2 fruit fly cellular contexts compared by ENCODE assay signal in the genomic region with DNA sequence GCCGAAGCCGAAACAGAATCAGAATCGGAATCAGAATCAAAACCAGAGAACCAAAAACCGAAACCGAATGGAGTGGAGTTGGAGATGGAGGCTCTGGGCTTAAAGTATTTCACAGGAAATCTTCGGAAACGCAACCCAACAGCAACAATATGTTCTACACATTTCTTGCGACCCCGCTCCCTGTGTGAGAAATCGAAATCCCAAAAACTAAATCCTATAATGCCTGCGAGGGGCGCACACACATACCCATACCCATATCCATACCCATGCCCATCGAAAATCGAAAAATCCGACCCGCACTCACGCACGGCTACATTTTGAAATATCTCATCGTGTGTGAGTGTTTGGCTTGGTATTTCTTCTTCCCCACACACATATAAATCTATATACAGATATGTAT.
TF ChIP-seq lines count a peak whose summit lies in the region.

No protein-coding gene starts in this region.

- TF ChIP-seq CTCF in whole organism, embryonic (GFP tag; optimal IDR thresholded peaks at IDR 0.05; lab: Kevin White, UChicago), result no peak

TF ChIP-seq in whole organism, embryonic, 481 proteins besides CTCF, POLR2A, EP300 and RAD21:
- TF ChIP-seq CG6689 (GFP tag; IDR thresholded peaks at IDR 0.05; lab: Robert Waterston, UW) (0 out of 2 replicates have a peak, but pooled peaks have one; percentile 12), Med (GFP tag; lab: Kevin White, UChicago) (no peak), B-H2 (GFP tag; optimal IDR thresholded peaks at IDR 0.05; lab: Kevin White, UChicago) (no peak), sob (GFP tag; IDR thresholded peaks at IDR 0.05; lab: Robert Waterston, UW) (0 out of 2 replicates have a peak, but pooled peaks have one; percentile 5), cg (GFP tag; optimal IDR thresholded peaks at IDR 0.05; lab: Kevin White, UChicago) (peak; percentile 59), sqz (GFP tag; optimal IDR thresholded peaks at IDR 0.05; lab: Kevin White, UChicago) (peak; percentile 31), CG17328 (GFP tag; IDR thresholded peaks at IDR 0.05; lab: Robert Waterston, UW) (0 out of 2 replicates have a peak, but pooled peaks have one; percentile 24), kni (GFP tag; optimal IDR thresholded peaks at IDR 0.05; lab: Kevin White, UChicago) (peak; percentile 58), bowl (GFP tag; IDR thresholded peaks at IDR 0.05; lab: Robert Waterston, UW) (no peak), chinmo (GFP tag; IDR thresholded peaks at IDR 0.05; lab: Robert Waterston, UW; ENCODE audit: partially characterized antibody) (0 out of 4 replicates have a peak, but pooled peaks have one; percentile 58), twi (tag; optimal IDR thresholded peaks at IDR 0.05; lab: Kevin White, UChicago) (peak; percentile 91), lab (GFP tag; optimal IDR thresholded peaks at IDR 0.05; lab: Kevin White, UChicago) (peak; percentile 13), CG13894 (tag; optimal IDR thresholded peaks at IDR 0.05; lab: Kevin White, UChicago) (peak; percentile 61), gcm (GFP tag; optimal IDR thresholded peaks at IDR 0.05; lab: Kevin White, UChicago) (peak; percentile 16), Nf-YA (GFP tag; IDR thresholded peaks at IDR 0.05; lab: Robert Waterston, UW) (no peak), Xrp1 (GFP tag; IDR thresholded peaks at IDR 0.05; lab: Robert Waterston, UW) (peak; percentile 19), CG16863 (GFP tag; optimal IDR thresholded peaks at IDR 0.05; lab: Kevin White, UChicago) (no peak), Stat92E (GFP tag; optimal IDR thresholded peaks at IDR 0.05; lab: Kevin White, UChicago) (peak in 1 of 3 experiments; percentile 80), zfh1 (GFP tag; IDR thresholded peaks at IDR 0.05; lab: Robert Waterston, UW) (no peak), CG4360 (GFP tag; IDR thresholded peaks at IDR 0.05; lab: Robert Waterston, UW) (0 out of 2 replicates have a peak, but pooled peaks have one; percentile 29), peb (GFP tag; IDR thresholded peaks at IDR 0.05; lab: Robert Waterston, UW) (no peak), so (GFP tag; IDR thresholded peaks at IDR 0.05; lab: Robert Waterston, UW) (0 out of 3 replicates have a peak, but pooled peaks have one; percentile 25), CG2199 (GFP tag; IDR thresholded peaks at IDR 0.05; lab: Robert Waterston, UW) (0 out of 3 replicates have a peak, but pooled peaks have one; percentile 35), oc (tag; optimal IDR thresholded peaks at IDR 0.05; lab: Kevin White, UChicago) (peak; percentile 37), grn (GFP tag; optimal IDR thresholded peaks at IDR 0.05; lab: Kevin White, UChicago) (no peak), trh (GFP tag; optimal IDR thresholded peaks at IDR 0.05; lab: Kevin White, UChicago) (no peak)

TF ChIP-seq in whole organism, wandering third instar larva, 38 proteins besides CTCF, POLR2A, EP300 and RAD21:
- peak; percentile 10 for TF ChIP-seq Dif (GFP tag; optimal IDR thresholded peaks at IDR 0.05; lab: Kevin White, UChicago; ENCODE audit: partially characterized antibody)
- no peak for TF ChIP-seq Dfd (GFP tag; optimal IDR thresholded peaks at IDR 0.05; lab: Kevin White, UChicago)
- peak in 1 of 2 experiments; percentile 15 for TF ChIP-seq dl (GFP tag; optimal IDR thresholded peaks at IDR 0.05; lab: Kevin White, UChicago; ENCODE audit: insufficient read depth in 1 of 2, partially characterized antibody in 2 of 2)
